Worm (Caenorhabditis elegans) whole organism, midembryonic: ENCODE results near the gene ocr-2.

Experiments used
- flt-1 ChIP-seq: fragments of 200-800 bp; sonication (Bioruptor generic); IDR thresholded peaks from 2 replicates; pipeline ENCODE4 v1.3.6; 2022; ENCODE audit warnings: missing genetic modification characterization, missing compliant biosample characterization
- med-1 ChIP-seq: sonication (generic microtip); optimal IDR thresholded peaks from 2 replicates; lab custom pipeline; 2017; ENCODE audit warnings: missing genetic modification characterization, mild to moderate bottlenecking, missing compliant biosample characterization, antibody characterized with exemption, missing genetic modification reagents; ENCODE audit not compliant: insufficient read depth

ce11 chrIV:8173610-8174009 lies 46.3 kb downstream of the ocr-2 start:
- no peak for TF ChIP-seq med-1
- no peak for TF ChIP-seq flt-1
